Worm (Caenorhabditis elegans) whole organism, mixed stage, embryonic: ENCODE measurements around the gene mrpl-1.

Source experiments
- M03D4.4 ChIP-seq: sonication (generic microtip); optimal IDR thresholded peaks from 2 replicates; lab custom pipeline; 2017; ENCODE audit warnings: mild to moderate bottlenecking, missing genetic modification characterization, missing compliant biosample characterization
- bed-3 ChIP-seq: fragments of 200-800 bp; sonication (Bioruptor generic); optimal IDR thresholded peaks from 3 replicates; lab custom pipeline; 2018; ENCODE audit warnings: mild to moderate bottlenecking, missing genetic modification characterization, moderate library complexity, missing compliant biosample characterization
- blmp-1 ChIP-seq: fragments of 150-350 bp; optimal IDR thresholded peaks from 2 replicates; lab custom pipeline; 2014; ENCODE audit warnings: missing biosample characterization, missing genetic modification characterization
- ceh-39 ChIP-seq: fragments of 150-350 bp; optimal IDR thresholded peaks from 2 replicates; lab custom pipeline; 2014; ENCODE audit warnings: missing biosample characterization, missing genetic modification characterization
- ceh-43 ChIP-seq: fragments of 200-800 bp; sonication (Bioruptor generic); optimal IDR thresholded peaks from 2 replicates; lab custom pipeline; 2018; ENCODE audit warnings: mild to moderate bottlenecking, missing genetic modification characterization, moderate library complexity, missing compliant biosample characterization
- ceh-83 ChIP-seq: fragments of 200-800 bp; sonication (Bioruptor generic); optimal IDR thresholded peaks from 2 replicates; lab custom pipeline; 2018; ENCODE audit warnings: mild to moderate bottlenecking, missing genetic modification characterization, missing compliant biosample characterization
- cnd-1 ChIP-seq: fragments of 200-800 bp; sonication (Bioruptor generic); optimal IDR thresholded peaks from 2 replicates; lab custom pipeline; 2018; ENCODE audit warnings: mild to moderate bottlenecking, missing genetic modification characterization, missing compliant biosample characterization
- drap-1 ChIP-seq: fragments of 200-800 bp; sonication (Bioruptor generic); optimal IDR thresholded peaks from 3 replicates; lab custom pipeline; 2018; ENCODE audit warnings: mild to moderate bottlenecking, missing genetic modification characterization, missing compliant biosample characterization
- elt-1 ChIP-seq: sonication (generic microtip); optimal IDR thresholded peaks from 2 replicates; lab custom pipeline; 2017; ENCODE audit warnings: missing genetic modification characterization, mild to moderate bottlenecking, missing compliant biosample characterization, antibody characterized with exemption, moderate library complexity, borderline replicate concordance; ENCODE audit not compliant: insufficient read depth
- elt-3 ChIP-seq: fragments of 150-350 bp; optimal IDR thresholded peaks from 2 replicates; lab custom pipeline; 2014; ENCODE audit warnings: missing biosample characterization, missing genetic modification characterization
- flh-1 ChIP-seq: fragments of 200-800 bp; sonication (Bioruptor generic); optimal IDR thresholded peaks from 2 replicates; lab custom pipeline; 2018; ENCODE audit warnings: mild to moderate bottlenecking, missing genetic modification characterization, moderate library complexity, missing compliant biosample characterization
- ham-2 ChIP-seq: fragments of 200-800 bp; sonication (Bioruptor generic); optimal IDR thresholded peaks from 2 replicates; lab custom pipeline; 2018; ENCODE audit warnings: mild to moderate bottlenecking, missing genetic modification characterization, missing compliant biosample characterization
- hlh-1 ChIP-seq: fragments of 150-350 bp; optimal IDR thresholded peaks from 2 replicates; lab custom pipeline; 2014; ENCODE audit warnings: missing biosample characterization, missing genetic modification reagents, missing genetic modification characterization
- lin-13 ChIP-seq: fragments of 150-350 bp; optimal IDR thresholded peaks from 2 replicates; lab custom pipeline; 2014; ENCODE audit warnings: missing biosample characterization, missing genetic modification characterization
- lin-32 ChIP-seq: fragments of 200-800 bp; sonication (Bioruptor generic); optimal IDR thresholded peaks from 2 replicates; lab custom pipeline; 2018; ENCODE audit warnings: mild to moderate bottlenecking, missing genetic modification characterization, missing compliant biosample characterization
- lsy-2 ChIP-seq: fragments of 150-350 bp; optimal IDR thresholded peaks from 2 replicates; lab custom pipeline; 2014; ENCODE audit warnings: missing biosample characterization, missing genetic modification characterization
- mab-5 ChIP-seq: fragments of 150-350 bp; optimal IDR thresholded peaks from 2 replicates; lab custom pipeline; 2014; ENCODE audit warnings: missing biosample characterization, missing genetic modification characterization
- mep-1 ChIP-seq: fragments of 150-350 bp; optimal IDR thresholded peaks from 2 replicates; lab custom pipeline; 2017; ENCODE audit warnings: missing biosample characterization, missing genetic modification reagents, missing genetic modification characterization, inconsistent platforms
- mls-2 ChIP-seq: sonication (generic microtip); optimal IDR thresholded peaks from 2 replicates; lab custom pipeline; 2016; ENCODE audit warnings: mild to moderate bottlenecking, missing genetic modification characterization, moderate library complexity, missing compliant biosample characterization
- nhr-12 ChIP-seq: fragments of 150-350 bp; optimal IDR thresholded peaks from 2 replicates; lab custom pipeline; 2014; ENCODE audit warnings: missing biosample characterization, missing genetic modification characterization
- nhr-2 ChIP-seq: fragments of 150-350 bp; optimal IDR thresholded peaks from 2 replicates; lab custom pipeline; 2014; ENCODE audit warnings: missing biosample characterization, missing genetic modification characterization
- nhr-237 ChIP-seq: fragments of 150-350 bp; optimal IDR thresholded peaks from 2 replicates; lab custom pipeline; 2014; ENCODE audit warnings: missing biosample characterization, missing genetic modification characterization
- nhr-76 ChIP-seq: sonication (generic microtip); optimal IDR thresholded peaks from 2 replicates; lab custom pipeline; 2017; ENCODE audit warnings: missing biosample characterization, missing genetic modification characterization
- pha-4 ChIP-seq: fragments of 150-350 bp; optimal IDR thresholded peaks from 2 replicates; lab custom pipeline; 2018; ENCODE audit warnings: missing biosample characterization, missing genetic modification reagents, missing genetic modification characterization
- sem-2 ChIP-seq: fragments of 200-800 bp; sonication (Bioruptor generic); optimal IDR thresholded peaks from 2 replicates; lab custom pipeline; 2018; ENCODE audit warnings: mild to moderate bottlenecking, missing genetic modification characterization, missing compliant biosample characterization
- snpc-4 ChIP-seq: fragments of 150-350 bp; optimal IDR thresholded peaks from 2 replicates; lab custom pipeline; 2014; ENCODE audit warnings: missing biosample characterization, missing genetic modification characterization
- tbx-8 ChIP-seq: fragments of 200-800 bp; sonication (Bioruptor generic); optimal IDR thresholded peaks from 2 replicates; lab custom pipeline; 2018; ENCODE audit warnings: mild to moderate bottlenecking, missing genetic modification characterization, moderate library complexity, missing compliant biosample characterization
- unc-120 ChIP-seq: sonication (generic microtip); optimal IDR thresholded peaks from 2 replicates; lab custom pipeline; 2017; ENCODE audit warnings: missing genetic modification characterization, missing compliant biosample characterization; ENCODE audit not compliant: poor library complexity, severe bottlenecking
- unc-39 ChIP-seq: fragments of 150-350 bp; optimal IDR thresholded peaks from 2 replicates; lab custom pipeline; 2014; ENCODE audit warnings: missing biosample characterization, missing genetic modification characterization
- unc-62 ChIP-seq: fragments of 150-350 bp; optimal IDR thresholded peaks from 2 replicates; lab custom pipeline; 2014; ENCODE audit warnings: missing biosample characterization, missing genetic modification reagents, missing genetic modification characterization
- zip-8 ChIP-seq: fragments of 150-350 bp; optimal IDR thresholded peaks from 2 replicates; lab custom pipeline; 2014; ENCODE audit warnings: missing biosample characterization, missing genetic modification characterization
- ztf-11 ChIP-seq: fragments of 150-350 bp; optimal IDR thresholded peaks from 2 replicates; lab custom pipeline; 2014; ENCODE audit warnings: missing biosample characterization, missing genetic modification characterization

Gene mrpl-1

ce11 chrIV:7710824-7711223 lies 1.3 kb upstream of the mrpl-1 start, which contains the start of gene nhr-8:
TSS of gene nhr-8 (plus strand) at chrIV:7710983.
- TF ChIP-seq lsy-2 (tag; lab: Kevin White, UChicago) = no peak
- no peak for TF ChIP-seq nhr-2
- no peak for TF ChIP-seq mep-1 (tag; lab: Kevin White, UChicago)
- no peak for TF ChIP-seq nhr-237 (tag; lab: Kevin White, UChicago)
- no peak for TF ChIP-seq lin-13
- TF ChIP-seq elt-3 = no peak
- no peak for TF ChIP-seq mab-5 (tag; lab: Kevin White, UChicago)
- TF ChIP-seq nhr-12 = no peak
- no peak for TF ChIP-seq unc-120 (tag; lab: Kevin White, UChicago)
- no peak for TF ChIP-seq ceh-83
- no peak for TF ChIP-seq tbx-8 (GFP tag; lab: Kevin White, UChicago)
- TF ChIP-seq snpc-4 (tag; lab: Kevin White, UChicago) = no peak
- no peak for TF ChIP-seq unc-39 (tag; lab: Kevin White, UChicago)
- no peak for TF ChIP-seq drap-1
- TF ChIP-seq M03D4.4 (tag; lab: Kevin White, UChicago) = no peak
- no peak for TF ChIP-seq bed-3 (GFP tag; lab: Kevin White, UChicago)
- no peak for TF ChIP-seq elt-1 (tag; lab: Kevin White, UChicago)
- no peak for TF ChIP-seq mls-2 (tag; lab: Kevin White, UChicago)
- TF ChIP-seq hlh-1 = no peak
- no peak for TF ChIP-seq ceh-39 (tag; lab: Kevin White, UChicago)

DNA sequence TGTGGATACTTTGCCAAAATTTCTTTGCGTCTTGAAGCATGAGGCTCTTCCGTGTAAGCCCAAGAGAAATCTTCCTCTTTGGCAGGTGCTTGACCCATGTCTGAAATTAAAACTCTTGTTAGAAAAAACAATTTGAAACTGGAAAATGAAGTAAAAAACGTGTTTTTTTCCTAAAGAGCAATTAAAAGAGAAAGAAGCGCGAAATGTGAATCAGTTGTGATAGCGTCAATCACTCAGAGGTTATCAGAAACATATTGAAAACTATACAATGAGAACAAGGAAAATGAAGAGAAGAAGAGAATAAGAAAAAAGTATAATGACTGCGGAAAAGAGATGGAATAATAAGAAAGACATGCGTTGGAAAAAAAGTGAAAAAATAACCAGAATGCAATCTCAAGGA lies 2.7 kb downstream of the mrpl-1 start, which contains the start of gene F33D4.4:
Gene F33D4.4 (minus strand): TSS at position 101 of the 400 bp plus-strand sequence.
- TF ChIP-seq sem-2 (GFP tag; lab: Kevin White, UChicago) (no peak), lin-32 (GFP tag; lab: Kevin White, UChicago) (no peak), ceh-43 (no peak), elt-3 (no peak), unc-39 (tag; lab: Kevin White, UChicago) (no peak), tbx-8 (GFP tag; lab: Kevin White, UChicago) (no peak), snpc-4 (tag; lab: Kevin White, UChicago) (no peak), lsy-2 (tag; lab: Kevin White, UChicago) (no peak), ham-2 (GFP tag; lab: Kevin White, UChicago) (no peak), elt-1 (tag; lab: Kevin White, UChicago) (no peak), M03D4.4 (tag; lab: Kevin White, UChicago) (no peak), ztf-11 (tag; lab: Kevin White, UChicago) (no peak), nhr-2 (no peak), zip-8 (no peak), blmp-1 (no peak), unc-62 (no peak), mep-1 (tag; lab: Kevin White, UChicago) (no peak)

ce11 chrIV:7698320-7698719 lies 11.2 kb downstream of the mrpl-1 start, which contains the start of gene flp-13:
TSS of gene flp-13 (minus strand) at chrIV:7698420.
- TF ChIP-seq ceh-43 = no peak
- no peak for TF ChIP-seq pha-4 (tag; lab: Kevin White, UChicago)
- no peak for TF ChIP-seq nhr-76 (tag; lab: Kevin White, UChicago)
- no peak for TF ChIP-seq ham-2 (GFP tag; lab: Kevin White, UChicago)
- no peak for TF ChIP-seq nhr-2
- TF ChIP-seq hlh-1 = no peak
- TF ChIP-seq, all 35 proteins: peak for 0

DNA sequence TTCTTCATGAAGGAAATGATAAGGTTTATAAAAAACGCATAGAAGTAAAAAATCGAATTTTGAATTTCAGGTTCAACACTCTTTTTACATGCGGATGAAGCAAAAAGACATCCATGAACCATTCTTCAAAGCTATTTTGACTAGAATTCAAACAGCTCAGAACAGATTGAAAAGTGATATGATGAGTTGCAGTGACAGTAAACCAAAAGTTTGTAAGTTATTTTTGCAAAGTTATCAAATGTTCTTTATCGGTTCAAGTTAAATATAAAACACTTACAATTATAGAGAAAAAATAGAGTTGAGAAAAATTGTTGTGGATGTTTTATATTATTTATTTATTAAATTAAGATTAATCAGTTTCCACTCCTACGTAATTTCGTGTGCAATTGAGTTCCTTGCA lies 17.1 kb downstream of the mrpl-1 start:
- TF ChIP-seq unc-62 = no peak

DNA sequence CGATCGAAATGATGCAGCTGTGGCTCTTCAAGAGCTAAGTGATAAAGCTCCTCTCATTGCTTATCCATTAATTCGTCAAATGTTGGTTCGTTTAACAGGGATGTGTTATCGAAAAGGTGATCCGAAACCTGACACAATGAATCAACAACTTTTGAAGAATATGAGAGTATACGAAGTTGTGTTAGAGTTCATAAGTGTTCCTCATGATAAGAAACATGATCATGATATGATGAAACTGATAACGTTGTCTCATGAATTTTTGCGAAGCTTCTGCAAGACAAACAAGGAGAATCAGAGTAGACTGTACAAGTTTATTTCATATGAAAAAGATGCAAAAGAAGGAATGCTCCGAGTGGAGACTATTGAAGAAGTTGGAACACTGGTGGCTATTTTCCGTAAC lies 20.2 kb downstream of the mrpl-1 start:
- TF ChIP-seq unc-39 (tag; lab: Kevin White, UChicago) = no peak
- TF ChIP-seq bed-3 (GFP tag; lab: Kevin White, UChicago) = no peak
- no peak for TF ChIP-seq nhr-76 (tag; lab: Kevin White, UChicago)
- no peak for TF ChIP-seq ceh-83
- TF ChIP-seq cnd-1 (tag; lab: Kevin White, UChicago) = no peak

DNA sequence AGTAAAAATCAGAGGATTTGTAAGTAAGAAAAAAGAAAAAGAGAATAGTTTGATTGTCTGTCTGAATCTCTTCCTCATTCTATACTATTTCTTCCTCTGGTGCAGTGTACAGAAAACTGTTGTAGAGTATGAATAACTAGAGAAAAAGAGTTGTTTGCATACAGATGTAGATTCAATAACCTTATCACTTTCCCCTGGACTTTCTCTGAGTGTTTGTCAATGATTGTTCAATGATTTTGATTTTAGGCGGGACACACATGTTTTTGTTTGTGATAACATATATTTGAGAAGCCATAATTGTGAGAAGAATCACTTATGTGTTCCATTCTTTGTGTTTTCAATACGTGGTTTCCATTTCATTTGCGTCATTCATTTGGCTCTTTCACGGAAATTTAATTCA lies 30.4 kb downstream of the mrpl-1 start:
- TF ChIP-seq unc-120 (tag; lab: Kevin White, UChicago) (no peak), nhr-76 (tag; lab: Kevin White, UChicago) (no peak), lsy-2 (tag; lab: Kevin White, UChicago) (no peak), pha-4 (tag; lab: Kevin White, UChicago) (no peak), ceh-39 (tag; lab: Kevin White, UChicago) (no peak), mep-1 (tag; lab: Kevin White, UChicago) (no peak), unc-39 (tag; lab: Kevin White, UChicago) (no peak), ceh-83 (no peak), flh-1 (GFP tag; lab: Kevin White, UChicago) (no peak), elt-1 (tag; lab: Kevin White, UChicago) (no peak), M03D4.4 (tag; lab: Kevin White, UChicago) (no peak)
